Worm (Caenorhabditis elegans) whole organism, L1 larva: ENCODE results near the gene ncs-4.

Source experiments
- aly-2 ChIP-seq: fragments of 150-350 bp; optimal IDR thresholded peaks from 2 replicates; lab custom pipeline; 2014; ENCODE audit warnings: missing biosample characterization, missing genetic modification characterization
- ces-1 ChIP-seq: fragments of 150-350 bp; optimal IDR thresholded peaks from 2 replicates; lab custom pipeline; 2014; ENCODE audit warnings: missing biosample characterization, missing genetic modification reagents, missing genetic modification characterization
- unc-130 ChIP-seq: fragments of 150-350 bp; optimal IDR thresholded peaks from 2 replicates; lab custom pipeline; 2017; ENCODE audit warnings: missing biosample characterization, missing genetic modification characterization, inconsistent platforms

- TF ChIP-seq ces-1 (GFP tag; lab: Kevin White, UChicago) (no peak), unc-130 (tag; lab: Kevin White, UChicago) (no peak), aly-2 (tag; lab: Kevin White, UChicago) (no peak)
These were observed 18.2 kb downstream of the ncs-4 start, which contains the start of gene myrf-2 for ce11 chrX:10194327-10195096.
